Worm (Caenorhabditis elegans): ENCODE results near the gene aass-1.

Gene aass-1

ce11 chrIV:295734-296201, 50.8 kb downstream of the aass-1 start:
- TF ChIP-seq sptf-1 (tag; optimal IDR thresholded peaks at IDR 0.05) (no peak), unc-120 (tag; optimal IDR thresholded peaks at IDR 0.05; ENCODE audit: poor library complexity, severe bottlenecking) (no peak), nhr-12 (tag; optimal IDR thresholded peaks at IDR 0.05) (no peak), snpc-4 (tag; optimal IDR thresholded peaks at IDR 0.05) (no peak), M03D4.4 (tag; optimal IDR thresholded peaks at IDR 0.05) (no peak), nhr-2 (tag; optimal IDR thresholded peaks at IDR 0.05) (no peak), flh-1 (GFP tag; optimal IDR thresholded peaks at IDR 0.05) (no peak), hlh-1 (tag; optimal IDR thresholded peaks at IDR 0.05) (no peak)

ce11 chrIV:296849-297248, 51.9 kb downstream of the aass-1 start:
- no peak for TF ChIP-seq sptf-1 (tag; optimal IDR thresholded peaks at IDR 0.05)

- TF ChIP-seq sptf-1 (tag; optimal IDR thresholded peaks at IDR 0.05) (no peak), ham-2 (GFP tag; optimal IDR thresholded peaks at IDR 0.05) (no peak), nhr-237 (tag; optimal IDR thresholded peaks at IDR 0.05) (no peak), nhr-76 (tag; optimal IDR thresholded peaks at IDR 0.05) (no peak), sem-2 (GFP tag; optimal IDR thresholded peaks at IDR 0.05) (no peak), ces-1 (GFP tag; optimal IDR thresholded peaks at IDR 0.05) (no peak), ceh-39 (tag; optimal IDR thresholded peaks at IDR 0.05) (no peak), ceh-43 (GFP tag; optimal IDR thresholded peaks at IDR 0.05) (no peak), lin-13 (tag; optimal IDR thresholded peaks at IDR 0.05) (no peak)
Observed at ce11 chrIV:298204-298603, 53.3 kb downstream of the aass-1 start, which contains the start of gene pnp-1. pnp-1 (minus strand) TSS chrIV:298304.

- TF ChIP-seq nhr-28 (tag; optimal IDR thresholded peaks at IDR 0.05) = no peak
- TF ChIP-seq mab-5 (tag; optimal IDR thresholded peaks at IDR 0.05) = no peak
- no peak for TF ChIP-seq nhr-237 (tag; optimal IDR thresholded peaks at IDR 0.05)
- no peak for TF ChIP-seq ceh-39 (tag; optimal IDR thresholded peaks at IDR 0.05)
Observed at ce11 chrIV:299190-299589, 54.2 kb downstream of the aass-1 start.

ce11 chrIV:300307-300706, 55.4 kb downstream of the aass-1 start:
- TF ChIP-seq nhr-28 (tag; optimal IDR thresholded peaks at IDR 0.05) (no peak), unc-120 (tag; optimal IDR thresholded peaks at IDR 0.05; ENCODE audit: poor library complexity, severe bottlenecking) (no peak), elt-1 (tag; optimal IDR thresholded peaks at IDR 0.05; ENCODE audit: borderline replicate concordance, insufficient read depth) (no peak), mep-1 (tag; optimal IDR thresholded peaks at IDR 0.05) (no peak), mls-2 (tag; optimal IDR thresholded peaks at IDR 0.05) (no peak), ceh-43 (GFP tag; optimal IDR thresholded peaks at IDR 0.05) (no peak), bed-3 (GFP tag; optimal IDR thresholded peaks at IDR 0.05) (no peak), unc-39 (tag; optimal IDR thresholded peaks at IDR 0.05) (no peak), snpc-4 (tag; optimal IDR thresholded peaks at IDR 0.05) (no peak), tbx-8 (GFP tag; optimal IDR thresholded peaks at IDR 0.05) (no peak), cnd-1 (tag; optimal IDR thresholded peaks at IDR 0.05) (no peak)
